Worm (Caenorhabditis elegans) whole organism, late embryonic: ENCODE results near the gene Y82E9BL.6.

Experiments used
- dmd-4 ChIP-seq: sonication (generic microtip); optimal IDR thresholded peaks from 2 replicates; lab custom pipeline; 2016; ENCODE audit warnings: borderline replicate concordance, missing genetic modification characterization, missing compliant biosample characterization
- madf-2 ChIP-seq: sonication (generic microtip); optimal IDR thresholded peaks from 2 replicates; lab custom pipeline; 2017; ENCODE audit warnings: missing genetic modification characterization, missing compliant biosample characterization
- pha-2 ChIP-seq: sonication (generic microtip); optimal IDR thresholded peaks from 2 replicates; lab custom pipeline; 2017; ENCODE audit warnings: mild to moderate bottlenecking, missing genetic modification characterization, missing compliant biosample characterization
- pha-4 ChIP-seq: fragments of 150-350 bp; optimal IDR thresholded peaks from 2 replicates; lab custom pipeline; 2018; ENCODE audit warnings: missing biosample characterization, missing genetic modification reagents, missing genetic modification characterization

ce11 chrIII:1389988-1390387, 44.4 kb upstream of the Y82E9BL.6 start:
- TF ChIP-seq pha-4 (tag; lab: Kevin White, UChicago) (no peak), pha-2 (tag; lab: Kevin White, UChicago) (no peak), dmd-4 (tag; lab: Kevin White, UChicago) (no peak), madf-2 (no peak)
